Worm (Caenorhabditis elegans): Measurements from ENCODE around the gene glb-5.

- TF ChIP-seq efl-1 (optimal IDR thresholded peaks at IDR 0.05) (no peak), efl-1 (GFP tag; optimal IDR thresholded peaks at IDR 0.05 in 1 of 2) (no peak), tlp-1 (tag; optimal IDR thresholded peaks at IDR 0.05) (no peak)
Measured at ce11 chrV:5512559-5512958, 46.1 kb upstream of the glb-5 start.
